Worm (Caenorhabditis elegans): ENCODE results near the gene gst-18.

DNA sequence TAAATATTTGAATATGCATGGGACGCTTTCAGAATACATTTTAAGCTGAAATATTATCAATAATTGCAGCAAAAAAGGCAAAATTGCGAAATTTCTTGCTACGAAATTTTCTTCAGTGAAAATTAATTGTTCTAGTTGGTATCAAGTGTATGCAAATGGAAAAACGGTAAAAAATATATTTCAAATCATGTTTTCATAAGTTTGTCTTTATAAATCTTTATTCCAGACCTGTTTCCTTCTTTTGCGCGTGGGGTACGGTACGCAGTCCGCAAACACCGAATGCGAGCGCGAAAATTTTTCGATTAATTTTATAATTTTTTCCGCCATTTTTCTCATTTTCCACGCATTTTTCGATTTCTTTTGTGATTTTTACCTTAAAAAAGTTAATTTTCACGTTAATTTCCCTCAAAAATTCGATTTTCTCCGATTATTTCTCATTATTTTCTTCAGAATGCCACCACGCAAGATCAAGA, 34.1 kb downstream of the gst-18 start, which contains the start of the genes fbxc-23 and csc-1:
- no peak for TF ChIP-seq lin-39 (tag; optimal IDR thresholded peaks at IDR 0.05)
- peak; percentile 37 for TF ChIP-seq dve-1 (tag; optimal IDR thresholded peaks at IDR 0.05; ENCODE audit: insufficient read depth)
- TF ChIP-seq ces-1 (GFP tag; optimal IDR thresholded peaks at IDR 0.05) = no peak
- TF ChIP-seq gei-8 (GFP tag; optimal IDR thresholded peaks at IDR 0.05) = no peak
